Fruit fly (Drosophila melanogaster) whole organism, wandering third instar larva: ENCODE measurements around the gene CG6465.

Source experiments
- CG32264 ChIP-seq: fragments of 200-800 bp; sonication (Bioruptor generic); optimal IDR thresholded peaks from 2 replicates; lab custom pipeline; 2016; ENCODE audit warnings: missing biosample characterization, missing genetic modification characterization
- Hr78 ChIP-seq: fragments of >200 bp; optimal IDR thresholded peaks from 2 replicates; lab custom pipeline; 2017; ENCODE audit warnings: missing biosample characterization, missing genetic modification characterization
- Jra ChIP-seq: sonication (Bioruptor generic); optimal IDR thresholded peaks from 2 replicates; lab custom pipeline; 2016; ENCODE audit warnings: missing biosample characterization, missing genetic modification characterization
- OdsH ChIP-seq: fragments of 200-800 bp; sonication (Bioruptor generic); optimal IDR thresholded peaks from 2 replicates; lab custom pipeline; 2016; ENCODE audit warnings: missing biosample characterization, mild to moderate bottlenecking, missing genetic modification characterization
- ey ChIP-seq: fragments of 200-800 bp; sonication (Bioruptor generic); optimal IDR thresholded peaks from 2 replicates; lab custom pipeline; 2016; ENCODE audit warnings: missing biosample characterization, missing genetic modification characterization
- jim ChIP-seq: fragments of 175-275, 200-325 bp; sonication (Bioruptor generic); optimal IDR thresholded peaks from 2 replicates; lab custom pipeline; 2016; ENCODE audit warnings: missing biosample characterization, mild to moderate bottlenecking, missing genetic modification characterization
- lola ChIP-seq: fragments of >200 bp; optimal IDR thresholded peaks from 2 replicates; lab custom pipeline; 2017; ENCODE audit warnings: missing biosample characterization, missing genetic modification characterization
- pan ChIP-seq: fragments of >200 bp; optimal IDR thresholded peaks from 2 replicates; lab custom pipeline; 2017
- psq ChIP-seq: fragments of 200-800 bp; sonication (Bioruptor generic); optimal IDR thresholded peaks from 3 replicates; lab custom pipeline; 2017; ENCODE audit warnings: missing biosample characterization, mild to moderate bottlenecking, missing genetic modification characterization, moderate library complexity
- sv ChIP-seq: fragments of 200-800 bp; sonication (Bioruptor generic); optimal IDR thresholded peaks from 3 replicates; lab custom pipeline; 2016; ENCODE audit warnings: missing biosample characterization, missing genetic modification characterization

- TF ChIP-seq pan (lab: Kevin White, UChicago) = no peak
- TF ChIP-seq sv (GFP tag; lab: Kevin White, UChicago) = no peak
- TF ChIP-seq OdsH (GFP tag; lab: Kevin White, UChicago) = no peak
- no peak for TF ChIP-seq jim (GFP tag; lab: Kevin White, UChicago)
- no peak for TF ChIP-seq CG32264 (GFP tag; lab: Kevin White, UChicago)
- no peak for TF ChIP-seq psq (GFP tag; lab: Kevin White, UChicago)
- no peak for TF ChIP-seq lola (GFP tag; lab: Kevin White, UChicago)
- no peak for TF ChIP-seq ey (GFP tag; lab: Kevin White, UChicago)
- no peak for TF ChIP-seq Jra (GFP tag; lab: Kevin White, UChicago)
- TF ChIP-seq Hr78 (GFP tag; lab: Kevin White, UChicago) = no peak
Observed at dm6 chr3R:10700638-10701037, 23.6 kb upstream of the CG6465 start.
